Fruit fly (Drosophila melanogaster): Measurements from ENCODE around the gene lsn.

- TF ChIP-seq D1 (tag; optimal IDR thresholded peaks at IDR 0.05) = no peak
- no peak for TF ChIP-seq CG34367 (tag; optimal IDR thresholded peaks at IDR 0.05)
Observed at dm6 chr3R:21862868-21863267, 2.1 kb upstream of the lsn start.
